Worm (Caenorhabditis elegans): ENCODE measurements around the gene knl-1.

The knl-1 gene

DNA sequence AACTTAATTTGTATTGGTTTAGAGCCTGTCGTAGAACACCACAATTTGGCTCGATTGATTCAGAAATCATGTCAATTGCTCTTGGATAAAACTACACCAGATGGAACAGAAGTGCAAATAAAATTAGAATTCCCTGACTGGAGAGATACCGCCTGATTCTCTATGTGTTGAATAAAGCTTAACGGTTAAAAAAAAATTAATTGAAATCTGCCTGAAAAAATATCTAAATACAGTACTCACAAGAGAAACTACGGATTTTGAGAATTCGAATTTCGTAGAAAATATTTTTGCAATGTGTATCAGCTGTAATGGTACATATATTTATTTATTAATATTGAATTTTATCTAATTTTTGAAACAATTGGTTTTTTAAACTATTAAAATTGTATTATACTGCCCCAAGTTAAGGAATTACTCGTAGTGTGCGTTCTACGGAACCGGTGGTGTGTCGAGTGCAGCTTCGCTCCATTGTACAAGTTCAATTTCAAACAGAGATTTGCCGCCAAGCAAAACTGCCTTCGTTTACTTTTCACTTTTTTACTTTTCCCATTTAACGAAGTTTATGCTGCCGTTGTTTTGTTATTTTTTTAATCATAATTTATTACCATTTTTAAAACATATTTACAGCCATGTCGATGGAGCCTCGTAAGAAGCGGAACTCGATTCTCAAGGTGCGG lies at the start of gene knl-1:
TSS of gene knl-1 (plus strand) at position 626 of the 677 bp plus-strand sequence.
- TF ChIP-seq W03F9.2 (tag; optimal IDR thresholded peaks at IDR 0.05) = peak; percentile 50
- TF ChIP-seq him-1 (tag; optimal IDR thresholded peaks at IDR 0.05) = no peak

DNA sequence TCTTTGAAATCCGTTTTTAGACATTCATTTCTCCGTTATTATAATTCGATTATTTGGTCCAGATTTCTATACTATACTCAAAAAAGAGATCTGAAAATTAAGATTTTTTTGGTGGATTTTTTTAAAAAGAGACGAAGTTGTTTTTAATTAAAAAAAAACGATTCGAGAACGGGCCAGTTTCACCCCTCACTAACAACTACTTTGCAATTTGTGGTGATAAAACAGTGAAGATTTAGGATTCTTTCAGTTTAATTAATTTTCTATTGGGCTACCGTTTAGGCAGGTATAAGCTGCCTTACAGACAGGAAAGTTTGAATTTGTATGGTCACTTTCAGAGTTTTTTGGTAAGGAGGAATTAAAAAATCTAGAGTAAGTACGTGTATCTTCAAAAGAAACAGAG lies 49.3 kb upstream of the knl-1 start, which contains the start of gene unc-36:
TSS of gene unc-36 (minus strand) at position 101 of the 400 bp plus-strand sequence.
- TF ChIP-seq dao-5 (tag; optimal IDR thresholded peaks at IDR 0.05) (no peak), him-1 (tag; optimal IDR thresholded peaks at IDR 0.05) (no peak), W03F9.2 (tag; optimal IDR thresholded peaks at IDR 0.05) (no peak)

- peak; percentile 25 for TF ChIP-seq W03F9.2 (tag; optimal IDR thresholded peaks at IDR 0.05)
- TF ChIP-seq him-1 (tag; optimal IDR thresholded peaks at IDR 0.05) = peak; percentile 42
- no peak for TF ChIP-seq dao-5 (tag; optimal IDR thresholded peaks at IDR 0.05)
These were observed 48.7 kb upstream of the knl-1 start for ce11 chrIII:8201760-8202159.

ce11 chrIII:8202754-8203153 lies 47.7 kb upstream of the knl-1 start, which contains the start of gene snb-5:
TSS of gene snb-5 (plus strand) at chrIII:8203054.
- TF ChIP-seq dao-5 (tag; optimal IDR thresholded peaks at IDR 0.05) = no peak
- TF ChIP-seq him-1 (tag; optimal IDR thresholded peaks at IDR 0.05) = no peak
- TF ChIP-seq W03F9.2 (tag; optimal IDR thresholded peaks at IDR 0.05) = no peak

- TF ChIP-seq W03F9.2 (tag; optimal IDR thresholded peaks at IDR 0.05) = no peak
- no peak for TF ChIP-seq him-1 (tag; optimal IDR thresholded peaks at IDR 0.05)
- no peak for TF ChIP-seq dao-5 (tag; optimal IDR thresholded peaks at IDR 0.05)
These were observed 40.7 kb upstream of the knl-1 start, which contains the start of gene C30A5.10 for ce11 chrIII:8209775-8210174. TSS of gene C30A5.10 (minus strand) at chrIII:8209875.

DNA sequence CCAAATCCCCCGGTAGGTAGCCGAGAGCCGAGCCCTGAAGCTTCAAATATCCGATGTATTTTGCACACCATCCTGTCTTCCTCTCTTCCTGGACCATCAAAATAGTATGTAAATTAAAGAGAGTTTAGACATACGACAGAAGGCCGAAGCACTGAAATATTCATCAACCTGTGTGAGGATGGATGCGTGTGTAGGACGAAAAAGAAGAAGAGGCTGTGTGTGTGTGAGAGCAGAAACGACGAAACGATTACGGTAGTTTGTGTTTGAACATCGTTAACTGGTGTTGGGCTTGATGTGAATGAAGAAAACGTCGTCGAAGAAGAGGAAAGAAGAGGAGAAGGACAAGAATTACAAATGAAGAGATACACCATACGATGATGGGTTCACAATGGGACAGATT lies 38.9 kb upstream of the knl-1 start:
- TF ChIP-seq dao-5 (tag; optimal IDR thresholded peaks at IDR 0.05) = no peak
- no peak for TF ChIP-seq W03F9.2 (tag; optimal IDR thresholded peaks at IDR 0.05)
- no peak for TF ChIP-seq him-1 (tag; optimal IDR thresholded peaks at IDR 0.05)

ce11 chrIII:8216224-8216623 lies 34.2 kb upstream of the knl-1 start, which contains the start of gene unc-86:
TSS of gene unc-86 (minus strand) at chrIII:8216336.
- TF ChIP-seq W03F9.2 (tag; optimal IDR thresholded peaks at IDR 0.05) (no peak), him-1 (tag; optimal IDR thresholded peaks at IDR 0.05) (no peak)

ce11 chrIII:8217919-8218318 lies 32.5 kb upstream of the knl-1 start, which contains the start of gene C30A5.16:
TSS of gene C30A5.16 (plus strand) at chrIII:8218219.
- TF ChIP-seq dao-5 (tag; optimal IDR thresholded peaks at IDR 0.05) (no peak), him-1 (tag; optimal IDR thresholded peaks at IDR 0.05) (no peak)

DNA sequence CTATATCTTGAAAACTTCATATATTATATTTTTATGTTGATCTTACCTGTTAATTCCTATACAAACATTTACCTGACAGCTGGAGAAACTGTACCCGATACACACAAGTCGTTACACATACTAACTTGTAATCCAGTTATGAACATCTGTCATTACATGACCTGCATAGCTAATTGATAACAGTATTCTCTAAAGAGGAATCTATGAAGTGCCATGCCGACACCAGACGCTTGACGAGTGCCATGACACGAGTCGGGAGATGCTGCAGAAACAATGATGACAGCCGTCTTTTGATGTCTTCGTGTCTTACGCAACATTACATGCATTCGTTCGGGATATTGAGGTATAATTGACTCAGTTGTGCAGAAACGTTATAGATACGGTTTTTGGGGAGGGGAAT lies 30.4 kb upstream of the knl-1 start:
- TF ChIP-seq W03F9.2 (tag; optimal IDR thresholded peaks at IDR 0.05) = no peak
- no peak for TF ChIP-seq dao-5 (tag; optimal IDR thresholded peaks at IDR 0.05)
- TF ChIP-seq him-1 (tag; optimal IDR thresholded peaks at IDR 0.05) = no peak

ce11 chrIII:8224769-8225168 lies 25.7 kb upstream of the knl-1 start, which contains the start of gene mob-4:
TSS of gene mob-4 (plus strand) at chrIII:8225097.
- TF ChIP-seq him-1 (tag; optimal IDR thresholded peaks at IDR 0.05) (no peak), W03F9.2 (tag; optimal IDR thresholded peaks at IDR 0.05) (no peak), dao-5 (tag; optimal IDR thresholded peaks at IDR 0.05) (no peak)

DNA sequence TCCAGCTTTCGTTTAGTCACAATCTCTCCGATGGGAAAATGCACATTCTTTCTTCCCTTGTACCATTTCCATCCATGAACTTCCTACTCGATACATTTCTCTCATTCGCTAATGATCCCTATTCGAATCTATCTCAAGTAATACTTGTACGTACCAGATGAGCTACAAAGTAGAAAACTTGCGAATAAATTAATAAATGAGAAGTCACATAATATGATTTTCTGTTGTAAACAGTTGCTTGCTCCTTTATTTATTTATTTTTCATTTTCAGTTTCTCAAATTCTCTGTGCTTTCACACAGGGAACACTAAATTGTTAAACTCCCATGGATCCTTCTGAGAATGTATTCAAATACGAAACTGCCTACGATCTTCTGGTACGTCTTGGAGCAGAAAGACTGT lies 24.3 kb upstream of the knl-1 start, which contains the start of gene rfs-1:
TSS of gene rfs-1 (plus strand) at position 301 of the 400 bp plus-strand sequence.
- TF ChIP-seq W03F9.2 (tag; optimal IDR thresholded peaks at IDR 0.05) (no peak), dao-5 (tag; optimal IDR thresholded peaks at IDR 0.05) (no peak), him-1 (tag; optimal IDR thresholded peaks at IDR 0.05) (no peak)

DNA sequence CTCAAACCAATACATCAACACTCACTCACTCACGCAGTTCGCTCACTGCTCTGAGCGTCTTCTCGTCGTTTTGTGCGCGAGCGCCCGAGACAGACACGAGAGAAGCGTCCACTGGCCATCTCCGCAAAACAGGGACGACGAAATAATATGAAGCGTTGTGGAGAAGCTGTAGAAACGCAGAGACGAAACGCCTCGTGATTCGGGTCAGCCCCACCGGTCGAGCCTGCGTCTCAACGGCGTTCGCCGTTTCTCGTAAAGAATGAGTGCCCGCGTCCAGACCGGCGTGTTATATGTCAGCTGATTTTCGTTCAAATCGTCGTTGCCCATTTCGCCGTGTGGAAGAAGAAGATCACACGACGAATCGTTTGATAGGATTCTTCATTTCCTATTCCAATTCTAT lies 22.9 kb upstream of the knl-1 start, which contains the start of gene fbxl-1:
TSS of gene fbxl-1 (plus strand) at position 320 of the 400 bp plus-strand sequence.
- TF ChIP-seq W03F9.2 (tag; optimal IDR thresholded peaks at IDR 0.05) (peak; percentile 2), dao-5 (tag; optimal IDR thresholded peaks at IDR 0.05) (no peak), him-1 (tag; optimal IDR thresholded peaks at IDR 0.05) (peak; percentile 84)

DNA sequence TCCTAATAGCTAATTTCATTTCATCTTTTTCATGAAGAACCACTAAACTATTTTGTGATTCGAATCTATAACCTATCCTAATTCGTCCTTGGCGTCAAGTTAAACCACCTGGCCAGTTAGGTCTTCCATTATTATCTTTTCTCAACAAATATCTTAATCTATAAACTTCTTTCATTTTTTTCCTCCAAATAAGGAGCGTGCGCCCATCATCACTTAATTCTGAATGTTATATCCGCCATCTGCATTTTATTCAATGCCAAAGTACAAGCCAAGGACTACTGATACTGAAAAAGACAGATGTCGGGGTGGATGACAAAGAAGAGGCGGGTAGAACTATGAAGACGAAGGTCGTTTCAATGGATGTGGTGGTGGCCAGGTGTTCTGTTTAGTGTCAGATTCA lies 21.5 kb upstream of the knl-1 start:
- TF ChIP-seq dao-5 (tag; optimal IDR thresholded peaks at IDR 0.05) = no peak
- no peak for TF ChIP-seq W03F9.2 (tag; optimal IDR thresholded peaks at IDR 0.05)
- TF ChIP-seq him-1 (tag; optimal IDR thresholded peaks at IDR 0.05) = no peak

- TF ChIP-seq W03F9.2 (tag; optimal IDR thresholded peaks at IDR 0.05) (no peak), dao-5 (tag; optimal IDR thresholded peaks at IDR 0.05) (no peak), him-1 (tag; optimal IDR thresholded peaks at IDR 0.05) (no peak)
These were observed 21.0 kb upstream of the knl-1 start for ce11 chrIII:8229480-8229879.

- TF ChIP-seq him-1 (tag; optimal IDR thresholded peaks at IDR 0.05) = no peak
These were observed 17.8 kb upstream of the knl-1 start, which contains the start of gene henn-1 for ce11 chrIII:8232634-8233033. TSS of gene henn-1 (plus strand) at chrIII:8232651.

Data from whole organism, L4/young adult.